Worm (Caenorhabditis elegans) whole organism, mixed stage, embryonic: ENCODE measurements around the gene flh-2.

Source experiments
- blmp-1 ChIP-seq: fragments of 150-350 bp; optimal IDR thresholded peaks from 2 replicates; lab custom pipeline; 2014; ENCODE audit warnings: missing biosample characterization, missing genetic modification characterization
- elt-3 ChIP-seq: fragments of 150-350 bp; optimal IDR thresholded peaks from 2 replicates; lab custom pipeline; 2014; ENCODE audit warnings: missing biosample characterization, missing genetic modification characterization
- nhr-2 ChIP-seq: fragments of 150-350 bp; optimal IDR thresholded peaks from 2 replicates; lab custom pipeline; 2014; ENCODE audit warnings: missing biosample characterization, missing genetic modification characterization
- nhr-28 ChIP-seq: fragments of 150-350 bp; optimal IDR thresholded peaks from 2 replicates; lab custom pipeline; 2014; ENCODE audit warnings: missing biosample characterization, missing genetic modification characterization

- TF ChIP-seq elt-3 (tag; lab: Kevin White, UChicago) (no peak), blmp-1 (tag; lab: Kevin White, UChicago) (no peak), nhr-2 (tag; lab: Kevin White, UChicago) (no peak), nhr-28 (tag; lab: Kevin White, UChicago) (no peak)
Observed at ce11 chrIII:4917077-4917476, 34.8 kb upstream of the flh-2 start, which contains the start of gene rars-1.
